Fruit fly (Drosophila melanogaster) whole organism, prepupa: ENCODE data around the gene CG16812.

Source experiments
- Blimp-1 ChIP-seq: fragments of 200-800 bp; sonication (Bioruptor generic); optimal IDR thresholded peaks from 3 replicates; lab custom pipeline; 2017; ENCODE audit warnings: missing biosample characterization, missing genetic modification characterization, mild to moderate bottlenecking, moderate library complexity, missing genetic modification reagents
- CG3032 ChIP-seq: fragments of 200-800 bp; optimal IDR thresholded peaks from 2 replicates; lab custom pipeline; 2019; ENCODE audit warnings: missing biosample characterization, mild to moderate bottlenecking, missing genetic modification characterization, moderate library complexity
- Eip78C ChIP-seq: fragments of 200-800 bp; sonication (Bioruptor generic); peaks from one replicate; lab custom pipeline; 2016; ENCODE audit warnings: missing biosample characterization, missing genetic modification characterization
- Met ChIP-seq: fragments of 200-800 bp; sonication (Bioruptor generic); optimal IDR thresholded peaks from 3 replicates; lab custom pipeline; 2016; ENCODE audit warnings: missing biosample characterization, missing genetic modification characterization
- Sox14 ChIP-seq: fragments of 200-800 bp; sonication (Bioruptor generic); optimal IDR thresholded peaks from 3 replicates; lab custom pipeline; 2016; ENCODE audit warnings: missing biosample characterization, missing genetic modification characterization
- lz ChIP-seq: fragments of 200-800 bp; sonication (Bioruptor generic); optimal IDR thresholded peaks from 3 replicates; lab custom pipeline; 2016; ENCODE audit warnings: missing biosample characterization, missing genetic modification characterization

DNA sequence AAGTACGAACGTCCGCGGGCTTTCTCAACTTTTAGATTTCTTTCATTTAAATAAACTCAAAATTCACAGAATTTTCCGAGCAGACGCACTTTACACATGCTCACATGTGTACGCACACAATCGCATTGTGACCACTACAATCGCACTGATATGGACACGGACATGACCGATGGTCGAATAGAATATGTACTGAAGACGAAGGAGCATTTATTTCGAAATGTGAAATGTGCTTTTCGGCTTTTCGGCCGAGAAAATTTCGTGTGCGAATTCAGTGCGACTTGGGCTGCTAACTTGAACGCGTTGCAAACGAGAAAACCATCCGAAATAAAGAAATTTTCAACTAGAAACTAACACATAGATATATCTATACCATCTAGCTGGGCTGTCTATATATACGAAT is 38.4 kb downstream of the CG16812 start, which contains the start of gene CG44085:
- no peak for TF ChIP-seq Eip78C (GFP tag; lab: Kevin White, UChicago)
- TF ChIP-seq Met (GFP tag; lab: Kevin White, UChicago) = no peak
- TF ChIP-seq Blimp-1 = no peak
- TF ChIP-seq Sox14 = no peak
- TF ChIP-seq lz (GFP tag; lab: Kevin White, UChicago) = no peak
- no peak for TF ChIP-seq CG3032 (tag; lab: Kevin White, UChicago)
